Worm (Caenorhabditis elegans): ENCODE results near the gene ZK105.8.

ce11 chrV:7721945-7722344 is 2.3 kb upstream of the ZK105.8 start, which contains the start of gene ZK105.14:
- TF ChIP-seq snpc-4 (GFP tag; optimal IDR thresholded peaks at IDR 0.05) = no peak
- no peak for TF ChIP-seq snpc-4 (tag; optimal IDR thresholded peaks at IDR 0.05)
- no peak for TF ChIP-seq let-607 (tag; optimal IDR thresholded peaks at IDR 0.05)
- no peak for TF ChIP-seq ama-1 (optimal IDR thresholded peaks at IDR 0.05)
- TF ChIP-seq ama-1 (GFP tag; optimal IDR thresholded peaks at IDR 0.05) = no peak
- no peak for TF ChIP-seq egl-44 (GFP tag; IDR thresholded peaks at IDR 0.05)
- no peak for TF ChIP-seq D2030.7 (GFP tag; IDR thresholded peaks at IDR 0.05)
- no peak for TF ChIP-seq pha-4 (tag; optimal IDR thresholded peaks at IDR 0.05)
- no peak for TF ChIP-seq unc-62 (GFP tag; optimal IDR thresholded peaks at IDR 0.05)
- TF ChIP-seq ztf-18 (tag; optimal IDR thresholded peaks at IDR 0.05) = no peak
- TF ChIP-seq ztf-3 (GFP tag; optimal IDR thresholded peaks at IDR 0.05) = no peak
- TF ChIP-seq egrh-3 (GFP tag; IDR thresholded peaks at IDR 0.05) = no peak
- TF ChIP-seq T07F8.4 (tag; optimal IDR thresholded peaks at IDR 0.05) = no peak
- TF ChIP-seq F49E8.2 (tag; optimal IDR thresholded peaks at IDR 0.05; ENCODE audit: insufficient read depth) = no peak
- TF ChIP-seq unc-130 (GFP tag; optimal IDR thresholded peaks at IDR 0.05) = no peak
